Fruit fly (Drosophila melanogaster) whole organism, wandering third instar larva: Measurements from ENCODE around the gene CG10341.

Experiments used
- Abd-B ChIP-seq: fragments of >200 bp; optimal IDR thresholded peaks from 2 replicates; lab custom pipeline; 2017; ENCODE audit warnings: missing biosample characterization, missing genetic modification characterization
- CG32264 ChIP-seq: fragments of 200-800 bp; sonication (Bioruptor generic); optimal IDR thresholded peaks from 2 replicates; lab custom pipeline; 2016; ENCODE audit warnings: missing biosample characterization, missing genetic modification characterization
- CG9705 ChIP-seq: fragments of 200-800 bp; sonication (Bioruptor generic); optimal IDR thresholded peaks from 2 replicates; lab custom pipeline; 2018; ENCODE audit warnings: missing biosample characterization, mild to moderate bottlenecking, missing genetic modification characterization
- CrebA ChIP-seq: fragments of 200-800 bp; sonication (Bioruptor generic); optimal IDR thresholded peaks from 2 replicates; lab custom pipeline; 2016; ENCODE audit warnings: missing biosample characterization, mild to moderate bottlenecking, missing genetic modification characterization, borderline replicate concordance
- Dfd ChIP-seq: fragments of >200 bp; optimal IDR thresholded peaks from 2 replicates; lab custom pipeline; 2017; ENCODE audit warnings: missing biosample characterization, missing genetic modification characterization
- Dif ChIP-seq: fragments of 200-275, 200-300 bp; sonication (Bioruptor generic); optimal IDR thresholded peaks from 2 replicates; lab custom pipeline; 2018; ENCODE audit warnings: missing biosample characterization, missing genetic modification characterization; ENCODE audit not compliant: partially characterized antibody
- GATAd ChIP-seq: sonication (Bioruptor generic); optimal IDR thresholded peaks from 2 replicates; lab custom pipeline; 2016; ENCODE audit warnings: missing biosample characterization, missing genetic modification characterization
- HLH106 ChIP-seq: fragments of 200-800 bp; optimal IDR thresholded peaks from 3 replicates; lab custom pipeline; 2019; ENCODE audit warnings: missing biosample characterization, mild to moderate bottlenecking, missing genetic modification characterization, moderate library complexity
- Hnf4 ChIP-seq: fragments of 200-800 bp; sonication (Bioruptor generic); optimal IDR thresholded peaks from 2 replicates; lab custom pipeline; 2016; ENCODE audit warnings: missing biosample characterization, mild to moderate bottlenecking, missing genetic modification characterization
- Hr78 ChIP-seq: fragments of >200 bp; optimal IDR thresholded peaks from 2 replicates; lab custom pipeline; 2017; ENCODE audit warnings: missing biosample characterization, missing genetic modification characterization
- Hr83 ChIP-seq: fragments of 200-300 bp; sonication (Bioruptor generic); optimal IDR thresholded peaks from 2 replicates; lab custom pipeline; 2016; ENCODE audit warnings: missing biosample characterization, mild to moderate bottlenecking, missing genetic modification characterization, moderate library complexity; ENCODE audit not compliant: poor library complexity, severe bottlenecking
- Jra ChIP-seq: sonication (Bioruptor generic); optimal IDR thresholded peaks from 2 replicates; lab custom pipeline; 2016; ENCODE audit warnings: missing biosample characterization, missing genetic modification characterization
- Mio ChIP-seq: sonication (Bioruptor generic); optimal IDR thresholded peaks from 2 replicates; lab custom pipeline; 2016; ENCODE audit warnings: missing biosample characterization, missing genetic modification characterization
- Myc ChIP-seq: fragments of >200 bp; optimal IDR thresholded peaks from 2 replicates; lab custom pipeline; 2017
- N ChIP-seq: fragments of >200 bp; optimal IDR thresholded peaks from 2 replicates; lab custom pipeline; 2018; ENCODE audit warnings: missing biosample characterization, missing external identifiers, missing genetic modification characterization
- OdsH ChIP-seq: fragments of 200-800 bp; sonication (Bioruptor generic); optimal IDR thresholded peaks from 2 replicates; lab custom pipeline; 2016; ENCODE audit warnings: missing biosample characterization, mild to moderate bottlenecking, missing genetic modification characterization
- Rel ChIP-seq, 2 experiments: fragments of 200-800 bp; sonication (Bioruptor generic) in 1 of 2; optimal IDR thresholded peaks; 2 replicates in 1 of 2; 3 replicates in 1 of 2; lab custom pipeline; 2016 to 2019; ENCODE audit warnings: mild to moderate bottlenecking in 2 of 2, missing biosample characterization in 2 of 2, missing genetic modification characterization in 2 of 2, moderate library complexity in 1 of 2
- Sp1 ChIP-seq: fragments of 200-800 bp; sonication (Bioruptor generic); optimal IDR thresholded peaks from 3 replicates; lab custom pipeline; 2019; ENCODE audit warnings: missing biosample characterization, mild to moderate bottlenecking, missing genetic modification characterization, moderate library complexity
- Vsx2 ChIP-seq: fragments of 200-300, 225-300 bp; sonication (Bioruptor generic); optimal IDR thresholded peaks from 2 replicates; lab custom pipeline; 2018; ENCODE audit warnings: missing biosample characterization, missing genetic modification characterization; ENCODE audit not compliant: partially characterized antibody
- br ChIP-seq: fragments of 200-800 bp; sonication (Bioruptor generic); optimal IDR thresholded peaks from 2 replicates; lab custom pipeline; 2016; ENCODE audit warnings: missing biosample characterization, missing genetic modification characterization
- brk ChIP-seq: fragments of 200-800 bp; sonication (Bioruptor generic); optimal IDR thresholded peaks from 2 replicates; lab custom pipeline; 2016; ENCODE audit warnings: missing biosample characterization, mild to moderate bottlenecking, missing genetic modification characterization
- dl ChIP-seq, 2 experiments: fragments of 175-275, 200-275 bp in 1 of 2; fragments of 200-275 bp in 1 of 2; sonication (Bioruptor generic); optimal IDR thresholded peaks; lab custom pipeline; 2018; ENCODE audit warnings: mild to moderate bottlenecking in 2 of 2, missing biosample characterization in 2 of 2, missing genetic modification characterization in 2 of 2, moderate library complexity in 2 of 2; ENCODE audit not compliant: partially characterized antibody in 2 of 2, insufficient read depth in 1 of 2
- dmrt93B ChIP-seq: fragments of 200-800 bp; sonication (Bioruptor generic); optimal IDR thresholded peaks from 2 replicates; lab custom pipeline; 2018; ENCODE audit warnings: missing biosample characterization, mild to moderate bottlenecking, missing genetic modification characterization
- dsf ChIP-seq: sonication (Bioruptor generic); optimal IDR thresholded peaks from 2 replicates; lab custom pipeline; 2016; ENCODE audit warnings: missing biosample characterization, missing genetic modification characterization, borderline replicate concordance
- ey ChIP-seq: fragments of 200-800 bp; sonication (Bioruptor generic); optimal IDR thresholded peaks from 2 replicates; lab custom pipeline; 2016; ENCODE audit warnings: missing biosample characterization, missing genetic modification characterization
- foxo ChIP-seq, 2 experiments: fragments of 200-800 bp; sonication (Bioruptor generic); optimal IDR thresholded peaks; 2 replicates in 1 of 2; 3 replicates in 1 of 2; lab custom pipeline; 2016 to 2017; ENCODE audit warnings: missing biosample characterization in 2 of 2, missing genetic modification characterization in 2 of 2
- fru ChIP-seq: fragments of 200-800 bp; sonication (Bioruptor generic); optimal IDR thresholded peaks from 3 replicates; lab custom pipeline; 2016; ENCODE audit warnings: missing biosample characterization, mild to moderate bottlenecking, missing genetic modification characterization
- h ChIP-seq: fragments of 200-800 bp; sonication (Bioruptor generic); optimal IDR thresholded peaks from 3 replicates; lab custom pipeline; 2016; ENCODE audit warnings: missing biosample characterization, mild to moderate bottlenecking, missing genetic modification characterization
- jim ChIP-seq: fragments of 175-275, 200-325 bp; sonication (Bioruptor generic); optimal IDR thresholded peaks from 2 replicates; lab custom pipeline; 2016; ENCODE audit warnings: missing biosample characterization, mild to moderate bottlenecking, missing genetic modification characterization
- lola ChIP-seq: fragments of >200 bp; optimal IDR thresholded peaks from 2 replicates; lab custom pipeline; 2017; ENCODE audit warnings: missing biosample characterization, missing genetic modification characterization
- pan ChIP-seq: fragments of >200 bp; optimal IDR thresholded peaks from 2 replicates; lab custom pipeline; 2017
- psq ChIP-seq: fragments of 200-800 bp; sonication (Bioruptor generic); optimal IDR thresholded peaks from 3 replicates; lab custom pipeline; 2017; ENCODE audit warnings: missing biosample characterization, mild to moderate bottlenecking, missing genetic modification characterization, moderate library complexity
- rgr ChIP-seq: fragments of 200-800 bp; sonication (Bioruptor generic); optimal IDR thresholded peaks from 3 replicates; lab custom pipeline; 2016; ENCODE audit warnings: missing biosample characterization, mild to moderate bottlenecking, missing genetic modification characterization
- sage ChIP-seq: fragments of 200-800 bp; sonication (Bioruptor generic); optimal IDR thresholded peaks from 2 replicates; lab custom pipeline; 2016; ENCODE audit warnings: missing biosample characterization, mild to moderate bottlenecking, missing genetic modification characterization
- sv ChIP-seq: fragments of 200-800 bp; sonication (Bioruptor generic); optimal IDR thresholded peaks from 3 replicates; lab custom pipeline; 2016; ENCODE audit warnings: missing biosample characterization, missing genetic modification characterization
- tai ChIP-seq: sonication (Bioruptor generic); optimal IDR thresholded peaks from 2 replicates; lab custom pipeline; 2016; ENCODE audit warnings: missing biosample characterization, missing genetic modification characterization
- usp ChIP-seq: fragments of >200 bp; optimal IDR thresholded peaks from 2 replicates; lab custom pipeline; 2017; ENCODE audit warnings: missing biosample characterization, missing genetic modification characterization
- woc ChIP-seq: sonication (Bioruptor generic); optimal IDR thresholded peaks from 2 replicates; lab custom pipeline; 2016; ENCODE audit warnings: missing biosample characterization, mild to moderate bottlenecking, missing genetic modification characterization

CG10341 gene

DNA sequence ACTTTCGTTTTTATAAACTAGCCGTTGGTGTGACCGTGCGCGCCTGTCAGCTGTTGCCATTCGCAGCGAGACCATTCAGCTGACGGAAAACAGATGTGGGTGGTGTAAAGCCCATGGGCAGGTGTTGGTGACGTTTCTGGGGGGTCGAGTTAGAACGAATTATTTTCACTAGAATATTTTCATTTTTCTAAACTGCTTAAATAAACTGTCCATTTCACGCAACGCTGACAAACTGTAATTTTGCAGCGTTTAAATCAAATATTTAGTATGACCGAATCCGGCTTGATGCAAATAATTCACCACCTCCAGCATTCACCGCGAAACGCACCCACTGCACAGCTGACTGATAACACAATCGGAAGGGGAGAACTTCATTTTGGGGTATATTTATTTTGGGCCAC is 3.1 kb upstream of the CG10341 start, which contains the start of the genes CG10383 and CG10338 (continued):
- TF ChIP-seq Dfd (GFP tag; lab: Kevin White, UChicago), result no peak

DNA sequence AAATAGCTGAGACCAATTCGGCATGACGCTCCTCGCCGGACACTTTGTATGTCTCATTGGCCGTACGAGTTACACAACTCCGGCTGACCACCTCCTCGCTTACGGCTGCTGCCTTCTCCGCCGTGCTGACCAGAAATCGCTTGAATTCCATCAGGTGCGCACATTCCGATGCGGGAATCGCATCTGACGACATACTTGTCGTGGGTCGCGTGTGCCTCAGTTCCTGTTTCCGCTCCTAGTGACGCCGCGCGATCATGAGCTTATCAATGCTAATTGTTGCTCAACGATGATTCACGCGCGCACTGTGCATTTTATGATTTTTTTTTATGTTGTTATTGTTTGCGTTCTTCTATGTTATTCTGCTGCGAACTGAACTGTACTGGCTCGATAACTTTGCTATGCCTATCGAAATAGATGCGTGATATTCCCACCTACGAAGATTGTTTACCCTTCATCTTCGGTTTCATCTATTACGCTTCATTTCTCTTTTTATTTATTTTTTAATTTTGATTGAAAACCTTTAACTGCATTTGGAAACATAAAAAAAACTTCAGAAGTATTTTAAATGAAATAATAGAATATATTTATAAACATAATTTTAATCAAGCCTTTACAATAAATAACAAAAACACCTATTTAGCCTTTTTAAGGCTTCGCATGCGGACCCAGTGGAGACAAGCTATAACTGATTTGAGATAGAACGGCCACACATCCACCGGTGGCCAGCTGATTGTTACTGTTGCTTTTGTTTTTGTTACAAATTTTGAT is 4.4 kb downstream of the CG10341 start, which contains the start of the genes CG10376 and CG10343:
TSS of gene CG10376 (minus strand) at position 385 of the 768 bp plus-strand sequence.
TSS of gene CG10343 (plus strand) at position 753 of the 768 bp plus-strand sequence.
- TF ChIP-seq dmrt93B (GFP tag; lab: Kevin White, UChicago) (peak; percentile 83), CG9705 (GFP tag; lab: Kevin White, UChicago) (peak; percentile 79), jim (no peak), brk (GFP tag; lab: Kevin White, UChicago) (no peak), CG32264 (GFP tag; lab: Kevin White, UChicago) (no peak), pan (lab: Kevin White, UChicago) (no peak), Jra (no peak), sv (GFP tag; lab: Kevin White, UChicago) (peak; percentile 34), sage (GFP tag; lab: Kevin White, UChicago) (no peak), h (GFP tag; lab: Kevin White, UChicago) (peak; percentile 68), br (no peak), usp (GFP tag; lab: Kevin White, UChicago) (no peak), dsf (GFP tag; lab: Kevin White, UChicago) (no peak), HLH106 (tag; lab: Kevin White, UChicago) (peak; percentile 92), psq (GFP tag; lab: Kevin White, UChicago) (peak; percentile 85), tai (GFP tag; lab: Kevin White, UChicago) (no peak), Rel (GFP tag; optimal IDR thresholded peaks at IDR 0.05; lab: Kevin White, UChicago) (no peak), Rel (tag; optimal IDR thresholded peaks at IDR 0.05; lab: Kevin White, UChicago) (peak; percentile 62), Sp1 (GFP tag; lab: Kevin White, UChicago) (peak; percentile 87), woc (GFP tag; lab: Kevin White, UChicago) (peak; percentile 76), lola (GFP tag; lab: Kevin White, UChicago) (no peak), fru (GFP tag; lab: Kevin White, UChicago) (peak; percentile 70), Vsx2 (no peak), GATAd (GFP tag; lab: Kevin White, UChicago) (no peak), CrebA (GFP tag; lab: Kevin White, UChicago) (no peak), ey (peak; percentile 56), Myc (lab: Kevin White, UChicago) (peak; percentile 9), Hr78 (GFP tag; lab: Kevin White, UChicago) (peak; percentile 90), N (GFP tag; lab: Kevin White, UChicago) (peak; percentile 98), OdsH (peak; percentile 71), Dif (GFP tag; lab: Kevin White, UChicago) (no peak), dl (GFP tag; optimal IDR thresholded peaks at IDR 0.05; lab: Kevin White, UChicago; ENCODE audit: insufficient read depth in 1 of 2, partially characterized antibody in 2 of 2) (no peak), Hnf4 (GFP tag; lab: Kevin White, UChicago) (peak; percentile 57), foxo (GFP tag; optimal IDR thresholded peaks at IDR 0.05; lab: Kevin White, UChicago) (peak in 1 of 2 experiments; percentile 85), rgr (peak; percentile 77), Mio (GFP tag; lab: Kevin White, UChicago) (no peak)

DNA sequence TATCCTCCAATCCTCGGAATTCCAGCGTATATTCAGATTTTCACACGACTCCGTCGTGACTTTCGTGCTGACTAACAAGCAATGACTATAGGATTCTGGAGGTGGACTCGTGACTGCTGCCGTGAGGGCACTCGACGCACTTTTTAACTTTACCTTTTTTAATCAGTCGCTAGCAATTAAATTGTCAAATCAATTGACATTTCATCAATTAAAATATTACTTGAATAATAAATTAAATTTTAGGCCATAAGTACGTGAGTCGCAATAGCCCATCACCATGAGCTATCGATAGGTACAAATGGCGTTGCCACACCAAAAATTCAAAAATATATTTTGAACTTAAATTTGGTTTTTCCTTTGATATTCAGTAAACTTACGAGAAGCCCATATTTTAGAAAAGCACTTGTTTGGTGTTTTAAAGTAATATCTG is 7.1 kb downstream of the CG10341 start, which contains the start of gene Jwa:
TSS of gene Jwa (minus strand) at position 87 of the 430 bp plus-strand sequence.
- TF ChIP-seq Vsx2, result no peak
- no peak for TF ChIP-seq Abd-B (GFP tag; lab: Kevin White, UChicago)
- TF ChIP-seq dmrt93B (GFP tag; lab: Kevin White, UChicago), result peak; percentile 68
- no peak for TF ChIP-seq Dif (GFP tag; lab: Kevin White, UChicago)
- TF ChIP-seq dl (GFP tag; optimal IDR thresholded peaks at IDR 0.05; lab: Kevin White, UChicago; ENCODE audit: insufficient read depth in 1 of 2, partially characterized antibody in 2 of 2), result no peak
- no peak for TF ChIP-seq Myc (lab: Kevin White, UChicago)
- TF ChIP-seq Dfd (GFP tag; lab: Kevin White, UChicago), result no peak
- peak; percentile 65 for TF ChIP-seq CG32264 (GFP tag; lab: Kevin White, UChicago)
- TF ChIP-seq h (GFP tag; lab: Kevin White, UChicago), result peak; percentile 90
- TF ChIP-seq Sp1 (GFP tag; lab: Kevin White, UChicago), result peak; percentile 93
- TF ChIP-seq fru (GFP tag; lab: Kevin White, UChicago), result peak; percentile 92
- TF ChIP-seq psq (GFP tag; lab: Kevin White, UChicago), result peak; percentile 88
- peak; percentile 27 for TF ChIP-seq jim
- TF ChIP-seq br, result peak; percentile 96
- peak; percentile 84 for TF ChIP-seq HLH106 (tag; lab: Kevin White, UChicago)
- peak; percentile 78 for TF ChIP-seq Mio (GFP tag; lab: Kevin White, UChicago)
- TF ChIP-seq Hnf4 (GFP tag; lab: Kevin White, UChicago), result peak; percentile 98
- TF ChIP-seq Rel (GFP tag; optimal IDR thresholded peaks at IDR 0.05; lab: Kevin White, UChicago), result no peak
- peak; percentile 70 for TF ChIP-seq Rel (tag; optimal IDR thresholded peaks at IDR 0.05; lab: Kevin White, UChicago)
- peak; percentile 97 for TF ChIP-seq Jra
- TF ChIP-seq pan (lab: Kevin White, UChicago), result no peak
- peak; percentile 88 for TF ChIP-seq woc (GFP tag; lab: Kevin White, UChicago)
- peak; percentile 37 for TF ChIP-seq Hr83 (GFP tag; lab: Kevin White, UChicago)
- TF ChIP-seq dsf (GFP tag; lab: Kevin White, UChicago), result peak; percentile 94
- no peak for TF ChIP-seq Hr78 (GFP tag; lab: Kevin White, UChicago)
- TF ChIP-seq CrebA (GFP tag; lab: Kevin White, UChicago), result no peak
- no peak for TF ChIP-seq tai (GFP tag; lab: Kevin White, UChicago)
- no peak for TF ChIP-seq N (GFP tag; lab: Kevin White, UChicago)
- TF ChIP-seq CG9705 (GFP tag; lab: Kevin White, UChicago), result peak; percentile 74
- peak; percentile 98 for TF ChIP-seq rgr
- peak; percentile 90 for TF ChIP-seq OdsH
- no peak for TF ChIP-seq GATAd (GFP tag; lab: Kevin White, UChicago)
- TF ChIP-seq brk (GFP tag; lab: Kevin White, UChicago), result no peak
- TF ChIP-seq lola (GFP tag; lab: Kevin White, UChicago), result no peak
